Fruit fly (Drosophila melanogaster) whole organism, embryonic: ENCODE data around the gene Dph5.
A peak's percentile ranks its signal among the peaks of the same experiment; 100 is the strongest.

Experiments
- Ada2b ChIP-seq: fragments of 200-800 bp; sonication (Bioruptor generic); IDR thresholded peaks from 2 replicates; pipeline ENCODE4 v1.3.6; 2022; ENCODE audit warnings: missing biosample characterization, missing genetic modification characterization
- BEAF-32 ChIP-seq: fragments of 200-800 bp; sonication (Bioruptor generic); optimal IDR thresholded peaks from 3 replicates; lab custom pipeline; 2017; ENCODE audit warnings: missing biosample characterization, missing genetic modification characterization, mild to moderate bottlenecking, moderate library complexity, missing genetic modification reagents
- Bteb2 ChIP-seq: fragments of 200-800 bp; sonication (Bioruptor generic); optimal IDR thresholded peaks from 2 replicates; lab custom pipeline; 2016; ENCODE audit warnings: missing biosample characterization, missing genetic modification characterization
- CG10209 ChIP-seq: fragments of 200-800 bp; sonication (Bioruptor generic); optimal IDR thresholded peaks from 3 replicates; lab custom pipeline; 2017; ENCODE audit warnings: missing biosample characterization, mild to moderate bottlenecking, missing genetic modification characterization, missing genetic modification reagents
- CG10654 ChIP-seq: fragments of 200-800 bp; sonication (Bioruptor generic); optimal IDR thresholded peaks from 2 replicates; lab custom pipeline; 2016; ENCODE audit warnings: missing biosample characterization, missing genetic modification characterization
- CG11085 ChIP-seq: fragments of 200-800 bp; sonication (Bioruptor generic); IDR thresholded peaks from 2 replicates; pipeline ENCODE4 v1.3.6; 2022; ENCODE audit warnings: missing biosample characterization, missing genetic modification characterization
- CG11398 ChIP-seq: fragments of 200-800 bp; sonication (Bioruptor generic); optimal IDR thresholded peaks from 2 replicates; lab custom pipeline; 2016; ENCODE audit warnings: missing biosample characterization, missing genetic modification characterization
- CG12155 ChIP-seq: fragments of 200-800 bp; sonication (Bioruptor generic); optimal IDR thresholded peaks from 3 replicates; lab custom pipeline; 2016; ENCODE audit warnings: missing biosample characterization, missing genetic modification characterization
- CG14050 ChIP-seq: fragments of 200-800 bp; sonication (Bioruptor generic); IDR thresholded peaks from 3 replicates; pipeline ENCODE4 v1.3.6; 2022; ENCODE audit warnings: missing biosample characterization, missing genetic modification characterization
- CG16815 ChIP-seq: fragments of 200-800 bp; sonication (Bioruptor generic); optimal IDR thresholded peaks from 3 replicates; lab custom pipeline; 2017; ENCODE audit warnings: missing biosample characterization, mild to moderate bottlenecking, missing genetic modification characterization
- CG17359 ChIP-seq: fragments of 200-800 bp; sonication (Bioruptor generic); optimal IDR thresholded peaks from 3 replicates; lab custom pipeline; 2018; ENCODE audit warnings: missing biosample characterization, mild to moderate bottlenecking, missing genetic modification characterization, moderate library complexity
- CG17568 ChIP-seq: fragments of 200-800 bp; sonication (Bioruptor generic); optimal IDR thresholded peaks from 2 replicates; lab custom pipeline; 2018; ENCODE audit warnings: missing biosample characterization, mild to moderate bottlenecking, missing genetic modification characterization, moderate library complexity
- CG1792 ChIP-seq: fragments of 200-800 bp; sonication (Bioruptor generic); optimal IDR thresholded peaks from 2 replicates; lab custom pipeline; 2016; ENCODE audit warnings: missing biosample characterization, missing genetic modification characterization
- CG18476 ChIP-seq: fragments of 200-800 bp; sonication (Bioruptor generic); optimal IDR thresholded peaks from 2 replicates; lab custom pipeline; 2016; ENCODE audit warnings: missing biosample characterization, mild to moderate bottlenecking, missing genetic modification characterization
- CG18619 ChIP-seq: fragments of 200-800 bp; sonication (Bioruptor generic); optimal IDR thresholded peaks from 3 replicates; lab custom pipeline; 2017; ENCODE audit warnings: missing biosample characterization, mild to moderate bottlenecking, missing genetic modification characterization
- CG2678 ChIP-seq: fragments of 200-800 bp; sonication (Bioruptor generic); optimal IDR thresholded peaks from 3 replicates; lab custom pipeline; 2019; ENCODE audit warnings: missing biosample characterization, mild to moderate bottlenecking, missing genetic modification characterization, moderate library complexity
- CG32532 ChIP-seq: fragments of 200-800 bp; sonication (Bioruptor generic); IDR thresholded peaks from 2 replicates; pipeline ENCODE4 v1.3.6; 2022; ENCODE audit warnings: missing biosample characterization, missing genetic modification characterization
- CG34224 ChIP-seq: fragments of 200-800 bp; sonication (Bioruptor generic); IDR thresholded peaks from 3 replicates; pipeline ENCODE4 v1.3.6; 2022; ENCODE audit warnings: missing biosample characterization, missing genetic modification characterization; ENCODE audit not compliant: partially characterized antibody
- CG3726 ChIP-seq: fragments of 200-800 bp; sonication (Bioruptor generic); IDR thresholded peaks from 3 replicates; pipeline ENCODE4, ENCODE4 v1.3.6; 2022; ENCODE audit warnings: missing biosample characterization, missing genetic modification characterization
- CG4424 ChIP-seq: fragments of 200-800 bp; sonication (Bioruptor generic); optimal IDR thresholded peaks from 3 replicates; lab custom pipeline; 2016; ENCODE audit warnings: missing biosample characterization, missing genetic modification characterization
- CG6854 ChIP-seq: fragments of 200-800 bp; sonication (Bioruptor generic); optimal IDR thresholded peaks from 3 replicates; lab custom pipeline; 2017; ENCODE audit warnings: missing biosample characterization, mild to moderate bottlenecking, missing genetic modification characterization
- CG9437 ChIP-seq: fragments of 200-800 bp; sonication (Bioruptor generic); optimal IDR thresholded peaks from 2 replicates; lab custom pipeline; 2018; ENCODE audit warnings: missing biosample characterization, mild to moderate bottlenecking, missing genetic modification characterization
- CG9609 ChIP-seq: fragments of 200-800 bp; sonication (Bioruptor generic); optimal IDR thresholded peaks from 3 replicates; lab custom pipeline; 2016; ENCODE audit warnings: missing biosample characterization, missing genetic modification characterization
- Dll ChIP-seq: fragments of 200-800 bp; sonication (Bioruptor generic); IDR thresholded peaks from 4 replicates; pipeline ENCODE4 v1.3.6; 2022; ENCODE audit warnings: missing biosample characterization, missing genetic modification characterization; ENCODE audit not compliant: partially characterized antibody
- Doc3 ChIP-seq: fragments of 200-800 bp; sonication (Bioruptor generic); IDR thresholded peaks from 3 replicates; pipeline ENCODE4 v1.3.6; 2022; ENCODE audit warnings: missing biosample characterization, missing genetic modification characterization; ENCODE audit not compliant: partially characterized antibody
- H2.0 ChIP-seq: fragments of 200-800 bp; sonication (Bioruptor generic); IDR thresholded peaks from 2 replicates; pipeline ENCODE4 v1.3.6; 2022; ENCODE audit warnings: missing biosample characterization, missing genetic modification characterization
- Hr39 ChIP-seq: fragments of >200 bp; optimal IDR thresholded peaks from 2 replicates; lab custom pipeline; 2017
- Lhr ChIP-seq: fragments of 200-800 bp; sonication (Bioruptor generic); optimal IDR thresholded peaks from 3 replicates; lab custom pipeline; 2017; ENCODE audit warnings: mild to moderate bottlenecking, missing biosample characterization, missing genetic modification reagents, missing genetic modification characterization
- NC2β ChIP-seq: fragments of 200-800 bp; sonication (Bioruptor generic); optimal IDR thresholded peaks from 2 replicates; lab custom pipeline; 2016; ENCODE audit warnings: missing biosample characterization, missing genetic modification characterization
- NFAT ChIP-seq: fragments of 200-800 bp; sonication (Bioruptor generic); IDR thresholded peaks from 2 replicates; pipeline ENCODE4 v1.3.6; 2022; ENCODE audit warnings: missing biosample characterization, missing genetic modification characterization
- Ravus ChIP-seq: fragments of 200-800 bp; sonication (Bioruptor generic); IDR thresholded peaks from 2 replicates; pipeline ENCODE4 v1.3.6; 2022; ENCODE audit warnings: missing biosample characterization, missing genetic modification characterization
- abd-A ChIP-seq: fragments of 200-800 bp; sonication (Bioruptor generic); optimal IDR thresholded peaks from 3 replicates; lab custom pipeline; 2019; ENCODE audit warnings: missing biosample characterization, mild to moderate bottlenecking, missing genetic modification characterization, moderate library complexity
- ase ChIP-seq: fragments of 200-800 bp; sonication (Bioruptor generic); IDR thresholded peaks from 3 replicates; pipeline ENCODE4 v1.3.6; 2022; ENCODE audit warnings: missing biosample characterization, missing genetic modification characterization
- cas ChIP-seq: fragments of 200-800 bp; sonication (Bioruptor generic); IDR thresholded peaks from 2 replicates; pipeline ENCODE4 v1.3.6; 2022; ENCODE audit warnings: missing biosample characterization, missing genetic modification characterization
- dmrt99B ChIP-seq: fragments of 200-800 bp; sonication (Bioruptor generic); optimal IDR thresholded peaks from 2 replicates; lab custom pipeline; 2018; ENCODE audit warnings: missing biosample characterization, mild to moderate bottlenecking, missing genetic modification characterization, moderate library complexity
- exex ChIP-seq: fragments of 200-800 bp; sonication (Bioruptor generic); optimal IDR thresholded peaks from 4 replicates; lab custom pipeline; 2018; ENCODE audit warnings: missing biosample characterization, mild to moderate bottlenecking, missing genetic modification characterization, moderate library complexity
- gsb-n ChIP-seq: fragments of 200-800 bp; sonication (Bioruptor generic); optimal IDR thresholded peaks from 3 replicates; lab custom pipeline; 2018; ENCODE audit warnings: missing biosample characterization, mild to moderate bottlenecking, missing genetic modification characterization
- h ChIP-seq: fragments of >200 bp; optimal IDR thresholded peaks from 2 replicates; lab custom pipeline; 2017
- ham ChIP-seq: fragments of 200-800 bp; sonication (Bioruptor generic); IDR thresholded peaks from 2 replicates; pipeline ENCODE4 v1.3.6; 2022; ENCODE audit warnings: missing biosample characterization, missing genetic modification characterization
- lmd ChIP-seq: fragments of 200-800 bp; sonication (Bioruptor generic); IDR thresholded peaks from 2 replicates; pipeline ENCODE4 v1.3.6; 2022; ENCODE audit warnings: missing biosample characterization, missing genetic modification characterization
- mld ChIP-seq: fragments of 200-800 bp; sonication (Bioruptor generic); IDR thresholded peaks from 3 replicates; pipeline ENCODE4 v1.3.6; 2022; ENCODE audit warnings: missing biosample characterization, missing genetic modification characterization; ENCODE audit not compliant: partially characterized antibody
- rib ChIP-seq: fragments of 200-800 bp; sonication (Bioruptor generic); IDR thresholded peaks from 2 replicates; pipeline ENCODE4 v1.3.6; 2022; ENCODE audit warnings: missing biosample characterization, missing genetic modification characterization
- ro ChIP-seq: fragments of 200-800 bp; sonication (Bioruptor generic); IDR thresholded peaks from 2 replicates; pipeline ENCODE4 v1.3.6; 2022; ENCODE audit warnings: missing biosample characterization, missing genetic modification characterization
- run ChIP-seq: fragments of 200-800 bp; sonication (Bioruptor generic); optimal IDR thresholded peaks from 3 replicates; lab custom pipeline; 2018; ENCODE audit warnings: missing biosample characterization, mild to moderate bottlenecking, missing genetic modification characterization
- so ChIP-seq: fragments of 200-800 bp; sonication (Bioruptor generic); IDR thresholded peaks from 3 replicates; pipeline ENCODE4 v1.3.6; 2022; ENCODE audit warnings: missing biosample characterization, missing genetic modification characterization
- sr ChIP-seq: fragments of 200-800 bp; sonication (Bioruptor generic); IDR thresholded peaks from 3 replicates; pipeline ENCODE4 v1.3.6; 2022; ENCODE audit warnings: missing biosample characterization, missing genetic modification characterization
- tio ChIP-seq: fragments of 200-800 bp; sonication (Bioruptor generic); optimal IDR thresholded peaks from 2 replicates; lab custom pipeline; 2017; ENCODE audit warnings: missing biosample characterization, missing genetic modification characterization, inconsistent platforms
- tll ChIP-seq, 2 experiments: fragments of 200-800 bp in 1 of 2; fragments of >200 bp in 1 of 2; sonication (Bioruptor generic) in 1 of 2; optimal IDR thresholded peaks; 2 replicates each; lab custom pipeline; 2017 to 2019; ENCODE audit warnings: missing biosample characterization in 2 of 2, missing genetic modification characterization in 2 of 2, mild to moderate bottlenecking in 1 of 2, moderate library complexity in 1 of 2
- trem ChIP-seq: fragments of 200-800 bp; optimal IDR thresholded peaks from 3 replicates; lab custom pipeline; 2019; ENCODE audit warnings: missing biosample characterization, mild to moderate bottlenecking, missing genetic modification characterization, moderate library complexity
- wor ChIP-seq: fragments of 200-800 bp; sonication (Bioruptor generic); IDR thresholded peaks from 2 replicates; pipeline ENCODE4 v1.3.6; 2022; ENCODE audit warnings: missing biosample characterization, missing genetic modification characterization
- zen2 ChIP-seq: fragments of 200-800 bp; sonication (Bioruptor generic); IDR thresholded peaks from 3 replicates; pipeline ENCODE4 v1.3.6; 2022; ENCODE audit warnings: missing biosample characterization, missing genetic modification characterization; ENCODE audit not compliant: partially characterized antibody

The Dph5 gene

dm6 chr3R:22547585-22548022 lies 35.4 kb downstream of the Dph5 start, which contains the start of gene AdipoR (continued):
- TF ChIP-seq zen2 (GFP tag; lab: Robert Waterston, UW) (no peak), CG4424 (GFP tag; lab: Kevin White, UChicago) (no peak), CG14050 (no peak), Lhr (GFP tag; lab: Kevin White, UChicago) (peak; percentile 48), CG11398 (peak; percentile 3), CG11085 (GFP tag; lab: Robert Waterston, UW) (no peak), Ravus (GFP tag; lab: Robert Waterston, UW) (no peak), wor (no peak), tll (GFP tag; optimal IDR thresholded peaks at IDR 0.05; lab: Kevin White, UChicago) (peak in 1 of 2 experiments; percentile 29), Ada2b (GFP tag; lab: Robert Waterston, UW) (no peak), CG10209 (GFP tag; lab: Kevin White, UChicago) (no peak), tio (GFP tag; lab: Kevin White, UChicago) (no peak), run (no peak), cas (GFP tag; lab: Robert Waterston, UW) (no peak), abd-A (tag; lab: Kevin White, UChicago) (no peak), CG6854 (GFP tag; lab: Kevin White, UChicago) (no peak), sr (GFP tag; lab: Robert Waterston, UW) (no peak), so (GFP tag; lab: Robert Waterston, UW) (no peak), h (lab: Kevin White, UChicago) (no peak), CG17359 (no peak), gsb-n (tag; lab: Kevin White, UChicago) (peak; percentile 25), lmd (GFP tag; lab: Robert Waterston, UW) (no peak), NC2β (GFP tag; lab: Kevin White, UChicago) (no peak), CG16815 (GFP tag; lab: Kevin White, UChicago) (no peak), Hr39 (lab: Kevin White, UChicago) (no peak), ro (GFP tag; lab: Robert Waterston, UW) (no peak), Dll (GFP tag; lab: Robert Waterston, UW) (0 out of 4 replicates have a peak, but pooled peaks have one; percentile 39), CG9609 (GFP tag; lab: Kevin White, UChicago) (no peak), mld (GFP tag; lab: Robert Waterston, UW) (no peak), CG10654 (GFP tag; lab: Kevin White, UChicago) (no peak), CG12155 (GFP tag; lab: Kevin White, UChicago) (peak; percentile 34), CG1792 (GFP tag; lab: Kevin White, UChicago) (no peak), BEAF-32 (GFP tag; lab: Kevin White, UChicago) (peak; percentile 62), NFAT (GFP tag; lab: Robert Waterston, UW) (no peak), CG9437 (GFP tag; lab: Kevin White, UChicago) (peak; percentile 38), rib (GFP tag; lab: Robert Waterston, UW) (no peak), CG18476 (no peak), dmrt99B (tag; lab: Kevin White, UChicago) (no peak), Bteb2 (GFP tag; lab: Kevin White, UChicago) (no peak), CG3726 (GFP tag; lab: Robert Waterston, UW) (no peak), CG17568 (GFP tag; lab: Kevin White, UChicago) (no peak), CG34224 (GFP tag; lab: Robert Waterston, UW) (peak; percentile 49; the same call in 2 of the 3 replicates), CG32532 (GFP tag; lab: Robert Waterston, UW) (no peak), H2.0 (GFP tag; lab: Robert Waterston, UW) (no peak), ham (GFP tag; lab: Robert Waterston, UW) (no peak), Doc3 (GFP tag; lab: Robert Waterston, UW) (no peak), ase (GFP tag; lab: Robert Waterston, UW) (no peak), exex (peak; percentile 24), CG18619 (GFP tag; lab: Kevin White, UChicago) (no peak), CG2678 (tag; lab: Kevin White, UChicago) (peak; percentile 18), trem (tag; lab: Kevin White, UChicago) (peak; percentile 77)
